Worm (Caenorhabditis elegans): Measurements from ENCODE around the gene bath-13.

ce11 chrII:2526887-2527286 is 5.0 kb upstream of the bath-13 start:
- no peak for TF ChIP-seq nhr-12 (tag; optimal IDR thresholded peaks at IDR 0.05)
- no peak for TF ChIP-seq cnd-1 (tag; optimal IDR thresholded peaks at IDR 0.05)
- TF ChIP-seq unc-39 (tag; optimal IDR thresholded peaks at IDR 0.05), result no peak
- no peak for TF ChIP-seq mep-1 (tag; optimal IDR thresholded peaks at IDR 0.05)
- no peak for TF ChIP-seq blmp-1 (tag; optimal IDR thresholded peaks at IDR 0.05)
- no peak for TF ChIP-seq nhr-2 (tag; optimal IDR thresholded peaks at IDR 0.05)
- TF ChIP-seq sptf-1 (tag; optimal IDR thresholded peaks at IDR 0.05), result no peak
